Fruit fly (Drosophila melanogaster) whole organism, embryonic: Measurements from ENCODE around the gene CG7227.
A peak's percentile ranks its signal among the peaks of the same experiment; 100 is the strongest.

ENCODE experiments used
- Abd-B ChIP-seq: fragments of 200-800 bp; sonication (Bioruptor generic); optimal IDR thresholded peaks from 2 replicates; lab custom pipeline; 2018; ENCODE audit warnings: missing biosample characterization, mild to moderate bottlenecking, missing genetic modification characterization, moderate library complexity
- CG1024 ChIP-seq: fragments of 200-800 bp; sonication (Bioruptor generic); IDR thresholded peaks from 2 replicates; pipeline ENCODE4 v1.3.6; 2022; ENCODE audit warnings: missing biosample characterization, missing genetic modification characterization
- CG10321 ChIP-seq: fragments of 200-800 bp; sonication (Bioruptor generic); IDR thresholded peaks from 2 replicates; pipeline ENCODE4 v1.3.6; 2022; ENCODE audit warnings: missing biosample characterization, missing genetic modification characterization
- CG10366 ChIP-seq: fragments of 200-800 bp; sonication (Bioruptor generic); IDR thresholded peaks from 2 replicates; pipeline ENCODE4 v1.3.6; 2022; ENCODE audit warnings: missing biosample characterization, missing genetic modification characterization
- CG11085 ChIP-seq: fragments of 200-800 bp; sonication (Bioruptor generic); IDR thresholded peaks from 2 replicates; pipeline ENCODE4 v1.3.6; 2022; ENCODE audit warnings: missing biosample characterization, missing genetic modification characterization
- CG11398 ChIP-seq: fragments of 200-800 bp; sonication (Bioruptor generic); optimal IDR thresholded peaks from 2 replicates; lab custom pipeline; 2016; ENCODE audit warnings: missing biosample characterization, missing genetic modification characterization
- CG11695 ChIP-seq: fragments of 200-800 bp; sonication (Bioruptor generic); IDR thresholded peaks from 3 replicates; pipeline ENCODE4 v1.3.6; 2022; ENCODE audit warnings: missing biosample characterization, missing genetic modification characterization
- CG11696 ChIP-seq: fragments of 200-800 bp; sonication (Bioruptor generic); IDR thresholded peaks from 2 replicates; pipeline ENCODE4 v1.3.6; 2022; ENCODE audit warnings: missing biosample characterization, missing genetic modification characterization
- CG14050 ChIP-seq: fragments of 200-800 bp; sonication (Bioruptor generic); IDR thresholded peaks from 3 replicates; pipeline ENCODE4 v1.3.6; 2022; ENCODE audit warnings: missing biosample characterization, missing genetic modification characterization
- CG15514 ChIP-seq: fragments of 200-800 bp; sonication (Bioruptor generic); optimal IDR thresholded peaks from 3 replicates; lab custom pipeline; 2017; ENCODE audit warnings: missing biosample characterization, missing genetic modification characterization, mild to moderate bottlenecking, moderate library complexity, missing genetic modification reagents
- CG16863 ChIP-seq: fragments of 200-800 bp; sonication (Bioruptor generic); optimal IDR thresholded peaks from 3 replicates; lab custom pipeline; 2016; ENCODE audit warnings: missing biosample characterization, missing genetic modification characterization
- CG17385 ChIP-seq: fragments of 200-800 bp; sonication (Bioruptor generic); optimal IDR thresholded peaks from 3 replicates; lab custom pipeline; 2018; ENCODE audit warnings: missing biosample characterization, mild to moderate bottlenecking, missing genetic modification characterization
- CG2889 ChIP-seq: fragments of 200-800 bp; sonication (Bioruptor generic); IDR thresholded peaks from 3 replicates; pipeline ENCODE4 v1.3.6; 2022; ENCODE audit warnings: missing biosample characterization, missing genetic modification characterization
- CG3163 ChIP-seq: fragments of 200-800 bp; sonication (Bioruptor generic); optimal IDR thresholded peaks from 3 replicates; lab custom pipeline; 2016; ENCODE audit warnings: missing biosample characterization, missing genetic modification characterization
- CG3281 ChIP-seq: fragments of 200-800 bp; sonication (Bioruptor generic); optimal IDR thresholded peaks from 3 replicates; lab custom pipeline; 2017; ENCODE audit warnings: missing biosample characterization, mild to moderate bottlenecking, missing genetic modification characterization
- CG3838 ChIP-seq: fragments of 200-800 bp; sonication (Bioruptor generic); optimal IDR thresholded peaks from 3 replicates; lab custom pipeline; 2016; ENCODE audit warnings: missing biosample characterization, missing genetic modification characterization
- CG6854 ChIP-seq: fragments of 200-800 bp; sonication (Bioruptor generic); optimal IDR thresholded peaks from 3 replicates; lab custom pipeline; 2017; ENCODE audit warnings: missing biosample characterization, mild to moderate bottlenecking, missing genetic modification characterization
- CG7372 ChIP-seq: fragments of 200-800 bp; sonication (Bioruptor generic); IDR thresholded peaks from 2 replicates; pipeline ENCODE4 v1.3.6; 2022; ENCODE audit warnings: missing biosample characterization, missing genetic modification characterization
- CG9437 ChIP-seq: fragments of 200-800 bp; sonication (Bioruptor generic); optimal IDR thresholded peaks from 2 replicates; lab custom pipeline; 2018; ENCODE audit warnings: missing biosample characterization, mild to moderate bottlenecking, missing genetic modification characterization
- CG9817 ChIP-seq: fragments of 200-800 bp; sonication (Bioruptor generic); optimal IDR thresholded peaks from 2 replicates; lab custom pipeline; 2018; ENCODE audit warnings: missing biosample characterization, mild to moderate bottlenecking, missing genetic modification characterization, moderate library complexity
- CG9932 ChIP-seq: fragments of 200-800 bp; sonication (Bioruptor generic); IDR thresholded peaks from 2 replicates; pipeline ENCODE4 v1.3.6; 2022; ENCODE audit warnings: missing biosample characterization, missing genetic modification characterization
- Dll ChIP-seq: fragments of 200-800 bp; sonication (Bioruptor generic); IDR thresholded peaks from 4 replicates; pipeline ENCODE4 v1.3.6; 2022; ENCODE audit warnings: missing biosample characterization, missing genetic modification characterization; ENCODE audit not compliant: partially characterized antibody
- Fer1 ChIP-seq: fragments of 200-800 bp; sonication (Bioruptor generic); optimal IDR thresholded peaks from 2 replicates; lab custom pipeline; 2017; ENCODE audit warnings: missing biosample characterization, mild to moderate bottlenecking, missing genetic modification characterization
- Fer3 ChIP-seq: fragments of 200-800 bp; sonication (Bioruptor generic); optimal IDR thresholded peaks from 2 replicates; lab custom pipeline; 2018; ENCODE audit warnings: missing biosample characterization, mild to moderate bottlenecking, missing genetic modification characterization, moderate library complexity
- HmgZ ChIP-seq: fragments of 200-800 bp; sonication (Bioruptor generic); optimal IDR thresholded peaks from 2 replicates; lab custom pipeline; 2018; ENCODE audit warnings: missing biosample characterization, mild to moderate bottlenecking, missing genetic modification characterization
- Hr51 ChIP-seq, 2 experiments: fragments of 200-800 bp; sonication (Bioruptor generic); optimal IDR thresholded peaks; 2 replicates in 1 of 2; 3 replicates in 1 of 2; lab custom pipeline; 2016 to 2018; ENCODE audit warnings: missing biosample characterization in 2 of 2, missing genetic modification characterization in 2 of 2, mild to moderate bottlenecking in 1 of 2, moderate library complexity in 1 of 2
- NFAT ChIP-seq: fragments of 200-800 bp; sonication (Bioruptor generic); IDR thresholded peaks from 2 replicates; pipeline ENCODE4 v1.3.6; 2022; ENCODE audit warnings: missing biosample characterization, missing genetic modification characterization
- Oaz ChIP-seq: fragments of 200-800 bp; sonication (Bioruptor generic); IDR thresholded peaks from 2 replicates; pipeline ENCODE4 v1.3.6; 2022; ENCODE audit warnings: missing biosample characterization, missing genetic modification characterization
- Rx ChIP-seq: fragments of 200-800 bp; sonication (Bioruptor generic); IDR thresholded peaks from 2 replicates; pipeline ENCODE4 v1.3.6; 2022; ENCODE audit warnings: missing biosample characterization, missing genetic modification characterization
- TFAM ChIP-seq: fragments of 200-800 bp; sonication (Bioruptor generic); optimal IDR thresholded peaks from 2 replicates; lab custom pipeline; 2017; ENCODE audit warnings: missing biosample characterization, missing genetic modification characterization, inconsistent platforms
- al ChIP-seq: fragments of 200-800 bp; sonication (Bioruptor generic); IDR thresholded peaks from 2 replicates; pipeline ENCODE4 v1.3.6; 2022; ENCODE audit warnings: missing biosample characterization, missing genetic modification characterization
- bbx ChIP-seq: fragments of 200-800 bp; sonication (Bioruptor generic); IDR thresholded peaks from 2 replicates; pipeline ENCODE4 v1.3.6; 2022; ENCODE audit warnings: missing biosample characterization, missing genetic modification characterization; ENCODE audit not compliant: partially characterized antibody
- bcd ChIP-seq: fragments of 200-800 bp; sonication (Bioruptor generic); optimal IDR thresholded peaks from 2 replicates; lab custom pipeline; 2017; ENCODE audit warnings: missing biosample characterization, mild to moderate bottlenecking, missing genetic modification characterization
- cato ChIP-seq: fragments of 200-800 bp; sonication (Bioruptor generic); optimal IDR thresholded peaks from 2 replicates; lab custom pipeline; 2016; ENCODE audit warnings: missing biosample characterization, missing genetic modification characterization, borderline replicate concordance
- dmrt99B ChIP-seq: fragments of 200-800 bp; sonication (Bioruptor generic); optimal IDR thresholded peaks from 2 replicates; lab custom pipeline; 2018; ENCODE audit warnings: missing biosample characterization, mild to moderate bottlenecking, missing genetic modification characterization, moderate library complexity
- esg ChIP-seq: fragments of 200-800 bp; sonication (Bioruptor generic); conservative IDR thresholded peaks from 2 replicates; pipeline ENCODE4 v1.3.6; 2022; ENCODE audit warnings: missing biosample characterization, missing genetic modification characterization
- fd3F ChIP-seq: fragments of 200-800 bp; sonication (Bioruptor generic); optimal IDR thresholded peaks from 2 replicates; lab custom pipeline; 2018; ENCODE audit warnings: missing biosample characterization, mild to moderate bottlenecking, missing genetic modification characterization, moderate library complexity
- fd64A ChIP-seq: fragments of 200-800 bp; sonication (Bioruptor generic); optimal IDR thresholded peaks from 3 replicates; lab custom pipeline; 2018; ENCODE audit warnings: missing biosample characterization, mild to moderate bottlenecking, missing genetic modification characterization
- fd96Cb ChIP-seq: fragments of 200-800 bp; sonication (Bioruptor generic); optimal IDR thresholded peaks from 2 replicates; lab custom pipeline; 2018; ENCODE audit warnings: missing biosample characterization, mild to moderate bottlenecking, missing genetic modification characterization, moderate library complexity
- grn ChIP-seq: fragments of 200-800 bp; sonication (Bioruptor generic); optimal IDR thresholded peaks from 3 replicates; lab custom pipeline; 2017; ENCODE audit warnings: missing biosample characterization, missing genetic modification characterization
- gsb-n ChIP-seq: fragments of 200-800 bp; sonication (Bioruptor generic); optimal IDR thresholded peaks from 3 replicates; lab custom pipeline; 2018; ENCODE audit warnings: missing biosample characterization, mild to moderate bottlenecking, missing genetic modification characterization
- odd ChIP-seq: fragments of 200-800 bp; sonication (Bioruptor generic); optimal IDR thresholded peaks from 2 replicates; lab custom pipeline; 2017; ENCODE audit warnings: missing biosample characterization, mild to moderate bottlenecking, missing genetic modification characterization
- onecut ChIP-seq: fragments of 200-800 bp; sonication (Bioruptor generic); IDR thresholded peaks from 2 replicates; pipeline ENCODE4 v1.3.6; 2022; ENCODE audit warnings: missing biosample characterization, missing genetic modification characterization
- salm ChIP-seq: fragments of 200-800 bp; sonication (Bioruptor generic); optimal IDR thresholded peaks from 2 replicates; lab custom pipeline; 2018; ENCODE audit warnings: missing biosample characterization, mild to moderate bottlenecking, missing genetic modification characterization
- unc-4 ChIP-seq: fragments of 200-800 bp; sonication (Bioruptor generic); IDR thresholded peaks from 2 replicates; pipeline ENCODE4 v1.3.6; 2022; ENCODE audit warnings: missing biosample characterization, missing genetic modification characterization; ENCODE audit not compliant: partially characterized antibody
- z ChIP-seq: fragments of 200-800 bp; sonication (Bioruptor generic); IDR thresholded peaks from 3 replicates; pipeline ENCODE4 v1.3.6; 2022; ENCODE audit warnings: missing biosample characterization, missing genetic modification characterization
- zfh2 ChIP-seq: fragments of 200-800 bp; sonication (Bioruptor generic); optimal IDR thresholded peaks from 2 replicates; lab custom pipeline; 2016; ENCODE audit warnings: missing biosample characterization, missing genetic modification characterization

The CG7227 gene

dm6 chr2L:7957068-7957868 is 40.7 kb downstream of the CG7227 start (continued):
- TF ChIP-seq onecut (GFP tag; lab: Robert Waterston, UW) = peak; percentile 69
- TF ChIP-seq Hr51 (GFP tag; optimal IDR thresholded peaks at IDR 0.05; lab: Kevin White, UChicago) = peak in 1 of 2 experiments; percentile 77
- TF ChIP-seq salm (tag; lab: Kevin White, UChicago) = peak; percentile 18
- TF ChIP-seq CG11398 (GFP tag; lab: Kevin White, UChicago) = no peak
- TF ChIP-seq CG10321 (GFP tag; lab: Robert Waterston, UW) = 0 out of 2 replicates have a peak, but pooled peaks have one; percentile 10
- TF ChIP-seq CG7372 (GFP tag; lab: Robert Waterston, UW) = peak; percentile 22; the same call in 1 of the 2 replicates
- TF ChIP-seq Fer1 (GFP tag; lab: Kevin White, UChicago) = peak; percentile 12
- TF ChIP-seq CG3838 (GFP tag; lab: Kevin White, UChicago) = no peak
- TF ChIP-seq CG10366 = peak; percentile 61
- peak; percentile 47; the same call in 1 of the 2 replicates for TF ChIP-seq CG9932 (GFP tag; lab: Robert Waterston, UW)
- peak; percentile 32 for TF ChIP-seq CG16863 (GFP tag; lab: Kevin White, UChicago)
- TF ChIP-seq CG11695 (GFP tag; lab: Robert Waterston, UW) = peak; percentile 55; the same call in 2 of the 3 replicates
- TF ChIP-seq HmgZ (tag; lab: Kevin White, UChicago) = no peak
- peak; percentile 79 for TF ChIP-seq dmrt99B (tag; lab: Kevin White, UChicago)
- peak; percentile 55 for TF ChIP-seq fd96Cb (tag; lab: Kevin White, UChicago)
- TF ChIP-seq Abd-B (GFP tag; lab: Kevin White, UChicago) = peak; percentile 46
- TF ChIP-seq grn (GFP tag; lab: Kevin White, UChicago) = no peak
- peak; percentile 14 for TF ChIP-seq CG15514
- TF ChIP-seq fd64A = no peak
- TF ChIP-seq bbx = no peak
- peak; percentile 26 for TF ChIP-seq CG3281
- peak; percentile 42 for TF ChIP-seq CG6854 (GFP tag; lab: Kevin White, UChicago)
- TF ChIP-seq CG9817 (tag; lab: Kevin White, UChicago) = peak; percentile 47
- peak; percentile 11; the same call in 1 of the 2 replicates for TF ChIP-seq al (GFP tag; lab: Robert Waterston, UW)
- peak; percentile 47 for TF ChIP-seq CG17385

DNA sequence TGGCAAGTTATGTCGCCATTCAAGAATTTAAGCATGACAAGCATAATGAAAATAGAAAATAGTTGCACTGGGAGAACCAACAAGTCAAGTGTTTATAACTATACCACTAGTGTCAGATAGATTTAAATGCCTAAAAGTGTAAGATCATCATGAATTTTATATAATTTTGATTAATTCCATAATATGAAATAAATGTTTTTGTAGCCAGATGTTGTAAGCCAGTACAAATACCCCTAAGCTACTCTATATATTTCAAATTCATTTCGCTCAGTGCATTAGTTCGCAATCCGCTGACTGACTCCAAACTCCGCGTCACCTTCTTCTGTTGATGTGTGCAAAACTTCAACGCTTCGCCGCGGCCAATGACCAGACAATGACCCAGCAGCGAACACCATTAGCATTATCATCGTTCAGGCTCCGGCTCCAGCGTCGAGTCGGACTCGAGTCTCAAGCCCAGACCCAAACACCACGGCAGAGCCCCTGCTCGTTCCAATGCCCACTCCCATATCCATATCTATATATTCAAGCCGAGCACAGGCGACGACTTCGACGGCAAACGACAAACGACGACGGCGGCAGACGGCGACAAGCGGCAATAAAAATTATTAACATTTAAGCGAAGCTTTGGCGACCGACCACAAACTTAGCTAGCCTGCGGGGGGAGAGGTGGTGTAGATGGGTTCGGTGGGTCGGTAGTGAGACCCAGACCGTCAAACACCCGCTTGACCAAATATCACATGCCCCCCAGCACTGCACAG is 41.5 kb downstream of the CG7227 start:
- TF ChIP-seq NFAT (GFP tag; lab: Robert Waterston, UW) (peak; percentile 29; the same call in 1 of the 2 replicates), z (GFP tag; lab: Robert Waterston, UW) (0 out of 3 replicates have a peak, but pooled peaks have one; percentile 44), CG14050 (no peak), CG9437 (GFP tag; lab: Kevin White, UChicago) (no peak), fd3F (GFP tag; lab: Kevin White, UChicago) (no peak), Fer3 (tag; lab: Kevin White, UChicago) (no peak), gsb-n (tag; lab: Kevin White, UChicago) (no peak), zfh2 (peak; percentile 6), CG11085 (no peak), TFAM (GFP tag; lab: Kevin White, UChicago) (no peak), CG11696 (GFP tag; lab: Robert Waterston, UW) (no peak), bcd (GFP tag; lab: Kevin White, UChicago) (no peak), CG3163 (GFP tag; lab: Kevin White, UChicago) (no peak), cato (GFP tag; lab: Kevin White, UChicago) (no peak), CG1024 (GFP tag; lab: Robert Waterston, UW) (0 out of 2 replicates have a peak, but pooled peaks have one; percentile 2), unc-4 (GFP tag; lab: Robert Waterston, UW) (no peak), CG2889 (GFP tag; lab: Robert Waterston, UW) (no peak), odd (GFP tag; lab: Kevin White, UChicago) (no peak), Rx (GFP tag; lab: Robert Waterston, UW) (no peak), Dll (no peak), Oaz (GFP tag; lab: Robert Waterston, UW) (no peak), CG11695 (GFP tag; lab: Robert Waterston, UW) (no peak), esg (GFP tag; lab: Robert Waterston, UW) (no peak)
